Worm (Caenorhabditis elegans): ENCODE data around the gene sqt-3.

ce11 chrV:12351842-12352241, 703 bp upstream of the sqt-3 start:
- TF ChIP-seq ces-1 (GFP tag; optimal IDR thresholded peaks at IDR 0.05) (no peak), unc-62 (GFP tag; optimal IDR thresholded peaks at IDR 0.05) (no peak), ceh-43 (GFP tag; optimal IDR thresholded peaks at IDR 0.05) (no peak), snpc-4 (tag; optimal IDR thresholded peaks at IDR 0.05) (no peak), zip-8 (tag; optimal IDR thresholded peaks at IDR 0.05) (no peak), nhr-2 (tag; optimal IDR thresholded peaks at IDR 0.05) (no peak), nhr-28 (tag; optimal IDR thresholded peaks at IDR 0.05) (no peak), lin-13 (tag; optimal IDR thresholded peaks at IDR 0.05) (no peak), nhr-12 (tag; optimal IDR thresholded peaks at IDR 0.05) (no peak), elt-3 (tag; optimal IDR thresholded peaks at IDR 0.05) (no peak), bed-3 (GFP tag; optimal IDR thresholded peaks at IDR 0.05) (no peak), cnd-1 (tag; optimal IDR thresholded peaks at IDR 0.05) (no peak), sem-2 (GFP tag; optimal IDR thresholded peaks at IDR 0.05) (no peak)
